Fruit fly (Drosophila melanogaster) whole organism, adult: ENCODE data around the gene TrpRS.
A peak's percentile ranks its signal among the peaks of the same experiment; 100 is the strongest.

Experiments used
- CG11617 ChIP-seq: fragments of 200-800 bp; sonication (Bioruptor generic); optimal IDR thresholded peaks from 2 replicates; lab custom pipeline; 2017; ENCODE audit warnings: mild to moderate bottlenecking, missing biosample characterization, missing genetic modification reagents, missing genetic modification characterization
- CG12768 ChIP-seq: fragments of 200-800 bp; sonication (Bioruptor generic); optimal IDR thresholded peaks from 2 replicates; lab custom pipeline; 2017; ENCODE audit warnings: missing biosample characterization, missing genetic modification characterization, mild to moderate bottlenecking, moderate library complexity, missing genetic modification reagents
- CG14711 ChIP-seq: fragments of 200-800 bp; sonication (Bioruptor generic); optimal IDR thresholded peaks from 2 replicates; lab custom pipeline; 2018; ENCODE audit warnings: missing biosample characterization, mild to moderate bottlenecking, missing genetic modification characterization, moderate library complexity
- CG1620 ChIP-seq: fragments of 200-800 bp; sonication (Bioruptor generic); optimal IDR thresholded peaks from 2 replicates; lab custom pipeline; 2016; ENCODE audit warnings: missing biosample characterization, missing genetic modification characterization
- CG33017 ChIP-seq: fragments of 200-800 bp; sonication (Bioruptor generic); optimal IDR thresholded peaks from 2 replicates; lab custom pipeline; 2018; ENCODE audit warnings: missing biosample characterization, mild to moderate bottlenecking, missing genetic modification characterization, moderate library complexity
- CG5204 ChIP-seq: fragments of 200-800 bp; sonication (Bioruptor generic); optimal IDR thresholded peaks from 2 replicates; lab custom pipeline; 2016; ENCODE audit warnings: missing biosample characterization, missing genetic modification characterization
- CG7045 ChIP-seq: fragments of 200-800 bp; sonication (Bioruptor generic); optimal IDR thresholded peaks from 2 replicates; lab custom pipeline; 2017; ENCODE audit warnings: missing biosample characterization, mild to moderate bottlenecking, missing genetic modification characterization
- CG7101 ChIP-seq: fragments of 200-800 bp; sonication (Bioruptor generic); optimal IDR thresholded peaks from 2 replicates; lab custom pipeline; 2018; ENCODE audit warnings: missing biosample characterization, mild to moderate bottlenecking, missing genetic modification characterization, moderate library complexity
- Clk ChIP-seq: fragments of 200-800 bp; sonication (Bioruptor generic); optimal IDR thresholded peaks from 2 replicates; lab custom pipeline; 2017; ENCODE audit warnings: missing biosample characterization, missing genetic modification characterization
- Crg-1 ChIP-seq: fragments of 200-800 bp; sonication (Bioruptor generic); optimal IDR thresholded peaks from 2 replicates; lab custom pipeline; 2016; ENCODE audit warnings: missing biosample characterization, missing genetic modification characterization
- Hr96 ChIP-seq: fragments of 200-800 bp; sonication (Bioruptor generic); optimal IDR thresholded peaks from 2 replicates; lab custom pipeline; 2016; ENCODE audit warnings: missing biosample characterization, missing genetic modification characterization
- Mnt ChIP-seq: fragments of 200-800 bp; sonication (Bioruptor generic); optimal IDR thresholded peaks from 2 replicates; lab custom pipeline; 2016; ENCODE audit warnings: missing biosample characterization, mild to moderate bottlenecking, missing genetic modification characterization
- bab1 ChIP-seq: fragments of 200-800 bp; sonication (Bioruptor generic); optimal IDR thresholded peaks from 3 replicates; lab custom pipeline; 2019; ENCODE audit warnings: missing biosample characterization, mild to moderate bottlenecking, missing genetic modification characterization, moderate library complexity
- cic ChIP-seq: fragments of 200-800 bp; sonication (Bioruptor generic); optimal IDR thresholded peaks from 2 replicates; lab custom pipeline; 2017; ENCODE audit warnings: missing biosample characterization, mild to moderate bottlenecking, missing genetic modification characterization, moderate library complexity
- cnc ChIP-seq, 2 experiments: fragments of >200 bp; optimal IDR thresholded peaks; 2 replicates each; lab custom pipeline; 2017
- kay ChIP-seq: fragments of 200-800 bp; sonication (Bioruptor generic); peaks from one replicate; lab custom pipeline; 2016; ENCODE audit warnings: missing biosample characterization, missing genetic modification characterization, borderline replicate concordance
- ovo ChIP-seq: fragments of 200-800 bp; sonication (Bioruptor generic); optimal IDR thresholded peaks from 2 replicates; lab custom pipeline; 2016; ENCODE audit warnings: missing biosample characterization, missing genetic modification characterization
- pad ChIP-seq: fragments of 200-800 bp; sonication (Bioruptor generic); optimal IDR thresholded peaks from 3 replicates; lab custom pipeline; 2017; ENCODE audit warnings: missing biosample characterization, missing genetic modification characterization, mild to moderate bottlenecking, moderate library complexity, missing genetic modification reagents
- tj ChIP-seq: fragments of 200-800 bp; sonication (Bioruptor generic); optimal IDR thresholded peaks from 3 replicates; lab custom pipeline; 2017; ENCODE audit warnings: missing biosample characterization, mild to moderate bottlenecking, missing genetic modification characterization, moderate library complexity
- toe ChIP-seq: fragments of 200-800 bp; sonication (Bioruptor generic); optimal IDR thresholded peaks from 2 replicates; lab custom pipeline; 2016; ENCODE audit warnings: missing biosample characterization, missing genetic modification characterization

The TrpRS gene

DNA sequence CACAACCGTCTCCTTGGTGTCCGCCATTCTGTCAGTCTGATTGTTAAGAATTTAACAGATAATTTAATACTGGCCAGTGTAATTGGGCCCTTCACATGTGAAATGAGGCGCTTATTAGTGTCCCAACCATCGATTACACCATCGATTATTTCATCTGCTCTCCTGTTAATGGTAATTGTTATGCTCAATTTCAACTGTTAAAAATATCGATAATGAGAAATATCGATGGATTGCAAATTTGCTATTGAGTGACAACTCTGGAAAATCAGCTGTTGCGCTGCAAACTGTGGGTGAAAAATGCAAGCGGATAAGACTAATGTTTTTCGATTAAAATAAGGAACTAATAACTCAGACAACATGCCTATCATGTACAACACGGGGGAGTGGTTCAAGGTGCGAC lies at the start of gene TrpRS, which contains the start of gene Vps16A:
Gene TrpRS, minus strand, starts transcription at position 140 of the 400 bp plus-strand sequence.
Gene Vps16A, plus strand, starts transcription at position 255 of the 400 bp plus-strand sequence.
- TF ChIP-seq bab1 (GFP tag; lab: Kevin White, UChicago): peak; percentile 77
- TF ChIP-seq Hr96: no peak
- peak; percentile 1 for TF ChIP-seq tj (GFP tag; lab: Kevin White, UChicago)
- peak; percentile 15 for TF ChIP-seq toe (GFP tag; lab: Kevin White, UChicago)
- peak; percentile 99 for TF ChIP-seq CG14711 (tag; lab: Kevin White, UChicago)
- TF ChIP-seq CG7045 (GFP tag; lab: Kevin White, UChicago): no peak
- no peak for TF ChIP-seq Crg-1 (GFP tag; lab: Kevin White, UChicago)
- peak; percentile 18 for TF ChIP-seq cic (GFP tag; lab: Kevin White, UChicago)
- peak; percentile 60 for TF ChIP-seq Mnt (GFP tag; lab: Kevin White, UChicago)

dm6 chr3R:9297163-9297562 lies 30.5 kb upstream of the TrpRS start:
- no peak for TF ChIP-seq CG33017 (tag; lab: Kevin White, UChicago)
- TF ChIP-seq CG1620: no peak
- TF ChIP-seq Clk (GFP tag; lab: Kevin White, UChicago): no peak
- TF ChIP-seq cic (GFP tag; lab: Kevin White, UChicago): no peak
- no peak for TF ChIP-seq tj (GFP tag; lab: Kevin White, UChicago)
- no peak for TF ChIP-seq Crg-1 (GFP tag; lab: Kevin White, UChicago)
- TF ChIP-seq kay (GFP tag; lab: Kevin White, UChicago): no peak

dm6 chr3R:9287710-9288109 lies 21.0 kb upstream of the TrpRS start:
- no peak for TF ChIP-seq cnc (optimal IDR thresholded peaks at IDR 0.05; lab: Kevin White, UChicago)
- TF ChIP-seq CG11617: no peak
- TF ChIP-seq CG12768 (GFP tag; lab: Kevin White, UChicago): no peak
- TF ChIP-seq tj (GFP tag; lab: Kevin White, UChicago): no peak
- no peak for TF ChIP-seq toe (GFP tag; lab: Kevin White, UChicago)
- TF ChIP-seq CG14711 (tag; lab: Kevin White, UChicago): no peak
- no peak for TF ChIP-seq pad (GFP tag; lab: Kevin White, UChicago)
- no peak for TF ChIP-seq Crg-1 (GFP tag; lab: Kevin White, UChicago)
- TF ChIP-seq CG33017 (tag; lab: Kevin White, UChicago): no peak
- no peak for TF ChIP-seq bab1 (GFP tag; lab: Kevin White, UChicago)
- TF ChIP-seq CG7101 (tag; lab: Kevin White, UChicago): no peak
- TF ChIP-seq CG7045 (GFP tag; lab: Kevin White, UChicago): no peak
- TF ChIP-seq cic (GFP tag; lab: Kevin White, UChicago): no peak

dm6 chr3R:9264042-9264441 lies 2.7 kb downstream of the TrpRS start, which contains the start of gene sage:
Gene sage, minus strand, starts transcription at chr3R:9264142.
- TF ChIP-seq Clk (GFP tag; lab: Kevin White, UChicago) (no peak), cnc (optimal IDR thresholded peaks at IDR 0.05; lab: Kevin White, UChicago) (no peak), CG5204 (GFP tag; lab: Kevin White, UChicago) (no peak), cic (GFP tag; lab: Kevin White, UChicago) (no peak), toe (GFP tag; lab: Kevin White, UChicago) (no peak), Mnt (GFP tag; lab: Kevin White, UChicago) (no peak)

DNA sequence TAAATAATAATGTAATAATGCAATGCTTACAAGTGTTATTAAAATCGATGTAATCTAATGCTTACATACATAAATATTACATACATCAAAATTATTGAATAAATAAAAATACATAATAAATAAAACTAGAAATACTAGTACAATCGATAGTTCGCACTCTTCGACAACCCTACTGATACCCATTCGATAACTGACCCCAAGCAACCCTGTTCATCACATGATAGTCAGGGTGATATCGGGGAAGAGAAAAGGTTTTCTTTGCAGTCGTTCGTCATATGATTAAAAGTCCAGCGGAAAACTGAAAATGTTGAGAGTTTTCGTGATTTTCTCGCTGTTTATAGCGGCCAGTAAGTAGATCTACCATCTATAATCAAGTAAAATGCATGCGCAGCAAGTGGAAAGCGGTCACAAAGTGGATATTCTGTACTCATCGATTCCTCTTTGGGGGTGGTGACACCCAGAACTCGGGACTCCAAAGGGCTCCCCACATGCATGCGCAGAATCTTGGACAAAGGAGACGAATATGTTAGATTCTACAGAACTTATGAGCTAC lies 6.2 kb downstream of the TrpRS start, which contains the start of gene ATP6AP2:
Gene ATP6AP2, plus strand, starts transcription at position 218 of the 553 bp plus-strand sequence.
- TF ChIP-seq CG7101 (tag; lab: Kevin White, UChicago) (peak; percentile 72), CG33017 (tag; lab: Kevin White, UChicago) (peak; percentile 58), CG12768 (GFP tag; lab: Kevin White, UChicago) (peak; percentile 48), CG1620 (peak; percentile 62), Hr96 (no peak), kay (GFP tag; lab: Kevin White, UChicago) (no peak), CG5204 (GFP tag; lab: Kevin White, UChicago) (no peak), Mnt (GFP tag; lab: Kevin White, UChicago) (peak; percentile 84), pad (GFP tag; lab: Kevin White, UChicago) (peak; percentile 35), tj (GFP tag; lab: Kevin White, UChicago) (peak; percentile 33), cnc (optimal IDR thresholded peaks at IDR 0.05; lab: Kevin White, UChicago) (no peak), bab1 (GFP tag; lab: Kevin White, UChicago) (peak; percentile 88), CG14711 (tag; lab: Kevin White, UChicago) (peak; percentile 97), CG11617 (peak; percentile 53), Clk (GFP tag; lab: Kevin White, UChicago) (no peak), ovo (GFP tag; lab: Kevin White, UChicago) (no peak), CG7045 (GFP tag; lab: Kevin White, UChicago) (peak; percentile 41), cic (GFP tag; lab: Kevin White, UChicago) (peak; percentile 33), Crg-1 (GFP tag; lab: Kevin White, UChicago) (peak; percentile 67), toe (GFP tag; lab: Kevin White, UChicago) (peak; percentile 46)
